Fruit fly (Drosophila melanogaster) whole organism, prepupa: ENCODE data around the gene CG14818.
A peak's percentile ranks its signal among the peaks of the same experiment; 100 is the strongest.

ENCODE experiments used
- CG10631 ChIP-seq: fragments of 200-800 bp; sonication (Bioruptor generic); optimal IDR thresholded peaks from 2 replicates; lab custom pipeline; 2016; ENCODE audit warnings: missing biosample characterization, missing genetic modification characterization
- CG10669 ChIP-seq: fragments of 200-800 bp; sonication (Bioruptor generic); optimal IDR thresholded peaks from 3 replicates; lab custom pipeline; 2018; ENCODE audit warnings: missing biosample characterization, mild to moderate bottlenecking, missing genetic modification characterization, moderate library complexity
- CG11762 ChIP-seq: fragments of 200-800 bp; sonication (Bioruptor generic); optimal IDR thresholded peaks from 3 replicates; lab custom pipeline; 2016; ENCODE audit warnings: missing biosample characterization, missing genetic modification characterization; ENCODE audit not compliant: insufficient read depth
- CG15336 ChIP-seq: fragments of 200-800 bp; sonication (Bioruptor generic); IDR thresholded peaks from 2 replicates; pipeline ENCODE4 v1.3.6; 2022; ENCODE audit warnings: missing biosample characterization, missing genetic modification characterization
- CG1621 ChIP-seq: fragments of 200-800 bp; sonication (Bioruptor generic); optimal IDR thresholded peaks from 3 replicates; lab custom pipeline; 2018; ENCODE audit warnings: missing biosample characterization, mild to moderate bottlenecking, missing genetic modification characterization
- CG3032 ChIP-seq: fragments of 200-800 bp; optimal IDR thresholded peaks from 2 replicates; lab custom pipeline; 2019; ENCODE audit warnings: missing biosample characterization, mild to moderate bottlenecking, missing genetic modification characterization, moderate library complexity
- CG32006 ChIP-seq: fragments of 200-800 bp; sonication (Bioruptor generic); optimal IDR thresholded peaks from 3 replicates; lab custom pipeline; 2017; ENCODE audit warnings: missing biosample characterization, mild to moderate bottlenecking, missing genetic modification characterization
- CG3919 ChIP-seq: fragments of 200-800 bp; sonication (Bioruptor generic); optimal IDR thresholded peaks from 3 replicates; lab custom pipeline; 2016; ENCODE audit warnings: missing biosample characterization, missing genetic modification characterization
- CG4318 ChIP-seq: fragments of 200-800 bp; sonication (Bioruptor generic); optimal IDR thresholded peaks from 3 replicates; lab custom pipeline; 2017; ENCODE audit warnings: missing biosample characterization, mild to moderate bottlenecking, missing genetic modification characterization
- CG6276 ChIP-seq: fragments of 200-800 bp; sonication (Bioruptor generic); optimal IDR thresholded peaks from 2 replicates; lab custom pipeline; 2017; ENCODE audit warnings: missing biosample characterization, mild to moderate bottlenecking, missing genetic modification characterization
- CG6792 ChIP-seq: fragments of 200-800 bp; sonication (Bioruptor generic); optimal IDR thresholded peaks from 3 replicates; lab custom pipeline; 2016; ENCODE audit warnings: missing biosample characterization, missing genetic modification characterization
- CG6808 ChIP-seq: fragments of 200-800 bp; sonication (Bioruptor generic); optimal IDR thresholded peaks from 3 replicates; lab custom pipeline; 2017; ENCODE audit warnings: missing biosample characterization, missing genetic modification characterization, mild to moderate bottlenecking, moderate library complexity, missing genetic modification reagents
- CG6854 ChIP-seq: fragments of 200-800 bp; sonication (Bioruptor generic); optimal IDR thresholded peaks from 2 replicates; lab custom pipeline; 2017; ENCODE audit warnings: missing biosample characterization, mild to moderate bottlenecking, missing genetic modification characterization
- CG7368 ChIP-seq: fragments of 200-800 bp; sonication (Bioruptor generic); optimal IDR thresholded peaks from 3 replicates; lab custom pipeline; 2016; ENCODE audit warnings: missing biosample characterization, missing genetic modification characterization
- CG8319 ChIP-seq: fragments of 200-800 bp; sonication (Bioruptor generic); optimal IDR thresholded peaks from 3 replicates; lab custom pipeline; 2016; ENCODE audit warnings: missing biosample characterization, missing genetic modification characterization
- CG8632 ChIP-seq: fragments of 200-800 bp; sonication (Bioruptor generic); optimal IDR thresholded peaks from 3 replicates; lab custom pipeline; 2016; ENCODE audit warnings: missing biosample characterization, missing genetic modification characterization
- Eip78C ChIP-seq: fragments of 200-800 bp; sonication (Bioruptor generic); peaks from one replicate; lab custom pipeline; 2016; ENCODE audit warnings: missing biosample characterization, missing genetic modification characterization
- Eip93F ChIP-seq: fragments of 200-800 bp; sonication (Bioruptor generic); optimal IDR thresholded peaks from 2 replicates; lab custom pipeline; 2016; ENCODE audit warnings: missing biosample characterization, mild to moderate bottlenecking, missing genetic modification characterization
- Ets21C ChIP-seq: fragments of 200-800 bp; sonication (Bioruptor generic); optimal IDR thresholded peaks from 3 replicates; lab custom pipeline; 2016; ENCODE audit warnings: missing biosample characterization, missing genetic modification characterization
- Ets96B ChIP-seq: fragments of 200-800 bp; optimal IDR thresholded peaks from 2 replicates; lab custom pipeline; 2019; ENCODE audit warnings: missing biosample characterization, mild to moderate bottlenecking, missing genetic modification characterization, moderate library complexity
- Gug ChIP-seq: fragments of 200-800 bp; sonication (Bioruptor generic); IDR thresholded peaks from 2 replicates; pipeline ENCODE4 v1.3.6; 2022; ENCODE audit warnings: missing biosample characterization, missing genetic modification characterization
- Hr38 ChIP-seq: sonication (Bioruptor generic); optimal IDR thresholded peaks from 2 replicates; lab custom pipeline; 2016; ENCODE audit warnings: missing biosample characterization, missing genetic modification characterization
- Lpt ChIP-seq: fragments of 200-800 bp; sonication (Bioruptor generic); optimal IDR thresholded peaks from 3 replicates; lab custom pipeline; 2016; ENCODE audit warnings: missing biosample characterization, missing genetic modification characterization
- Met ChIP-seq: fragments of 200-800 bp; sonication (Bioruptor generic); optimal IDR thresholded peaks from 3 replicates; lab custom pipeline; 2016; ENCODE audit warnings: missing biosample characterization, missing genetic modification characterization
- Smox ChIP-seq: fragments of 200-800 bp; sonication (Bioruptor generic); optimal IDR thresholded peaks from 3 replicates; lab custom pipeline; 2016; ENCODE audit warnings: missing biosample characterization, missing genetic modification characterization
- Sox102F ChIP-seq: fragments of 200-800 bp; sonication (Bioruptor generic); optimal IDR thresholded peaks from 2 replicates; lab custom pipeline; 2016; ENCODE audit warnings: missing biosample characterization, mild to moderate bottlenecking, missing genetic modification characterization
- Sox14 ChIP-seq: fragments of 200-800 bp; sonication (Bioruptor generic); optimal IDR thresholded peaks from 3 replicates; lab custom pipeline; 2016; ENCODE audit warnings: missing biosample characterization, missing genetic modification characterization
- Sox15 ChIP-seq: fragments of 200-800 bp; sonication (Bioruptor generic); optimal IDR thresholded peaks from 3 replicates; lab custom pipeline; 2016; ENCODE audit warnings: missing biosample characterization, missing genetic modification characterization
- acj6 ChIP-seq: fragments of 200-800 bp; sonication (Bioruptor generic); optimal IDR thresholded peaks from 3 replicates; lab custom pipeline; 2016; ENCODE audit warnings: missing biosample characterization, missing genetic modification characterization
- cyc ChIP-seq: fragments of 200-800 bp; sonication (Bioruptor generic); optimal IDR thresholded peaks from 3 replicates; lab custom pipeline; 2016; ENCODE audit warnings: missing biosample characterization, missing genetic modification characterization
- dsx ChIP-seq: fragments of 200-800 bp; optimal IDR thresholded peaks from 3 replicates; lab custom pipeline; 2019; ENCODE audit warnings: missing biosample characterization, mild to moderate bottlenecking, missing genetic modification characterization, moderate library complexity; ENCODE audit not compliant: poor library complexity, severe bottlenecking
- eg ChIP-seq: fragments of 200-800 bp; sonication (Bioruptor generic); IDR thresholded peaks from 3 replicates; pipeline ENCODE4 v1.3.6; 2022; ENCODE audit warnings: missing biosample characterization, missing genetic modification characterization
- fd59A ChIP-seq: fragments of 200-800 bp; sonication (Bioruptor generic); optimal IDR thresholded peaks from 2 replicates; lab custom pipeline; 2017; ENCODE audit warnings: missing biosample characterization, mild to moderate bottlenecking, missing genetic modification characterization, missing genetic modification reagents
- fd85E ChIP-seq: fragments of 200-800 bp; sonication (Bioruptor generic); optimal IDR thresholded peaks from 3 replicates; lab custom pipeline; 2016; ENCODE audit warnings: missing biosample characterization, missing genetic modification characterization
- pdm3 ChIP-seq: fragments of 200-800 bp; sonication (Bioruptor generic); optimal IDR thresholded peaks from 3 replicates; lab custom pipeline; 2016; ENCODE audit warnings: missing biosample characterization, missing genetic modification characterization
- salr ChIP-seq, 2 experiments: fragments of 200-800 bp; sonication (Bioruptor generic); optimal IDR thresholded peaks; 3 replicates each; lab custom pipeline; 2016 to 2018; ENCODE audit warnings: missing biosample characterization in 2 of 2, missing genetic modification characterization in 2 of 2, mild to moderate bottlenecking in 1 of 2
- spab ChIP-seq: fragments of 200-800 bp; sonication (Bioruptor generic); optimal IDR thresholded peaks from 2 replicates; lab custom pipeline; 2017; ENCODE audit warnings: missing biosample characterization, mild to moderate bottlenecking, missing genetic modification characterization, missing genetic modification reagents
- ss ChIP-seq, 2 experiments: fragments of 200-800 bp; sonication (Bioruptor generic); optimal IDR thresholded peaks; 2 replicates in 1 of 2; 3 replicates in 1 of 2; lab custom pipeline; 2017 to 2018; ENCODE audit warnings: mild to moderate bottlenecking in 2 of 2, missing biosample characterization in 2 of 2, missing genetic modification characterization in 2 of 2, moderate library complexity in 1 of 2
- svp ChIP-seq: fragments of 200-800 bp; sonication (Bioruptor generic); peaks from one replicate; lab custom pipeline; 2016; ENCODE audit warnings: missing biosample characterization, missing genetic modification characterization
- topi ChIP-seq: fragments of 200-800 bp; sonication (Bioruptor generic); optimal IDR thresholded peaks from 3 replicates; lab custom pipeline; 2016; ENCODE audit warnings: missing biosample characterization, missing genetic modification characterization

CG14818 gene

DNA sequence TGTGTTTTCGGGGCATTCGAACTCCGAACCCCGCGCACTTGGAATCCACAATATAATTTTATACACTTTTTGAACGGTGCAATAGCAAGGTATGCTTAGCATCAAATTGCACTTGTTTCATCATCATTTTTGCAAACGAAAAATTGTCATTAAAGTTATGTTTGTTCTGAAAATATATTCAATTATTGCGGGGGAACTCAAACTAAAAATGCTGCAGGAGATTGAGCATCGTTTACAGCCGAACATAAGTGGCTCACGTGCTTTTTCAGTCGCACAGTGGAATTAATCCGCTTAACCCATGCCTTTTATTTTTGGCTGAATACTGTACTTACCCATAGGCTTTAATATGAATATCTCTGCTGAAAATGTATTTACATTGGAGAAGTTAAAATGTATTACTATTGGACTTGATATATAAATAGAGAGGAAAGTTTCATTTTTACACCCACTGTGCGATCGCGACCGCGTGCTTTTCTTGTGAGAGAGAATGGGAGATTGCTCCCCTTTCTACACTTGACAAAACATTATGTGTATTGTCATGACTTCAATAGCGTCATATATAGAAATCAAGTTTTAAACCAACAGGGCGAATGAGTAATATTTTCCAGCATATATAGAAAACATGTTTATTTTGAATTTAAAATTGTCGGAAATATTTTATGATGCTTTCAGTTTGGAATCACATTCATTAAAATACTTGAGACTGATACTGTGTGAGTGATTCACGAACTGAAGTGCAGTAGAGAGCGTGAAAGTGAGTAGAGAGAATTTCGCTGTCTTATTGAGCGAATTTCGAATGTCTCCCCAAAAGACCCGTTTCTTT lies 49.0 kb downstream of the CG14818 start (continued):
- peak; percentile 98 for TF ChIP-seq cyc (GFP tag; lab: Kevin White, UChicago)
- TF ChIP-seq fd59A (GFP tag; lab: Kevin White, UChicago) = peak; percentile 92
- TF ChIP-seq CG11762 (GFP tag; lab: Kevin White, UChicago) = peak; percentile 98
- TF ChIP-seq ss (GFP tag; optimal IDR thresholded peaks at IDR 0.05; lab: Kevin White, UChicago) = peak; percentile 93 to 97
- TF ChIP-seq CG7368 (GFP tag; lab: Kevin White, UChicago) = peak; percentile 98
- peak; percentile 97 for TF ChIP-seq CG3032 (tag; lab: Kevin White, UChicago)
- peak; percentile 97 for TF ChIP-seq CG6792
- peak; percentile 98 for TF ChIP-seq CG1621 (tag; lab: Kevin White, UChicago)
- TF ChIP-seq Eip78C (GFP tag; lab: Kevin White, UChicago) = peak; percentile 99
- TF ChIP-seq CG6808 = peak; percentile 94
- peak; percentile 99 for TF ChIP-seq Met (GFP tag; lab: Kevin White, UChicago)
- TF ChIP-seq CG10631 (GFP tag; lab: Kevin White, UChicago) = peak; percentile 98
- TF ChIP-seq acj6 (GFP tag; lab: Kevin White, UChicago) = peak; percentile 98
- TF ChIP-seq CG8319 (GFP tag; lab: Kevin White, UChicago) = peak; percentile 97
- TF ChIP-seq CG10669 (GFP tag; lab: Kevin White, UChicago) = peak; percentile 98
- TF ChIP-seq CG6276 (GFP tag; lab: Kevin White, UChicago) = peak; percentile 98
- TF ChIP-seq CG8632 (GFP tag; lab: Kevin White, UChicago) = peak; percentile 98
- peak; percentile 99 for TF ChIP-seq CG3919 (GFP tag; lab: Kevin White, UChicago)
- TF ChIP-seq Hr38 (GFP tag; lab: Kevin White, UChicago) = peak; percentile 76
- TF ChIP-seq Sox15 (GFP tag; lab: Kevin White, UChicago) = peak; percentile 93
- TF ChIP-seq Sox102F = peak; percentile 98
- peak; percentile 99 for TF ChIP-seq pdm3 (GFP tag; lab: Kevin White, UChicago)
- TF ChIP-seq Lpt (GFP tag; lab: Kevin White, UChicago) = peak; percentile 98
- peak; percentile 98 for TF ChIP-seq Ets96B (tag; lab: Kevin White, UChicago)
- TF ChIP-seq svp (GFP tag; lab: Kevin White, UChicago) = peak; percentile 99
- peak; percentile 98 for TF ChIP-seq CG32006
- peak; percentile 97 to 98 for TF ChIP-seq salr (GFP tag; optimal IDR thresholded peaks at IDR 0.05; lab: Kevin White, UChicago)
- TF ChIP-seq fd85E = peak; percentile 93
- peak; percentile 98 for TF ChIP-seq Smox
- peak; percentile 94 for TF ChIP-seq CG6854
- TF ChIP-seq Eip93F (GFP tag; lab: Kevin White, UChicago) = peak; percentile 96
- peak; percentile 99 for TF ChIP-seq eg (GFP tag; lab: Robert Waterston, UW)
- TF ChIP-seq Ets21C (GFP tag; lab: Kevin White, UChicago) = peak; percentile 97
- peak; percentile 99 for TF ChIP-seq topi
- TF ChIP-seq CG4318 (GFP tag; lab: Kevin White, UChicago) = peak; percentile 96
- TF ChIP-seq Gug (GFP tag; lab: Robert Waterston, UW) = peak; percentile 97
- TF ChIP-seq spab (GFP tag; lab: Kevin White, UChicago) = peak; percentile 94
- TF ChIP-seq dsx = peak; percentile 96
- peak; percentile 99 for TF ChIP-seq Sox14 (GFP tag; lab: Kevin White, UChicago)
- TF ChIP-seq CG15336 (GFP tag; lab: Robert Waterston, UW) = peak; percentile 99
